Fruit fly (Drosophila melanogaster) whole organism, adult: ENCODE results near the gene Or10a.

Source experiments
- CG11617 ChIP-seq: fragments of 200-800 bp; sonication (Bioruptor generic); optimal IDR thresholded peaks from 2 replicates; lab custom pipeline; 2017; ENCODE audit warnings: mild to moderate bottlenecking, missing biosample characterization, missing genetic modification reagents, missing genetic modification characterization
- CG12768 ChIP-seq: fragments of 200-800 bp; sonication (Bioruptor generic); optimal IDR thresholded peaks from 2 replicates; lab custom pipeline; 2017; ENCODE audit warnings: missing biosample characterization, missing genetic modification characterization, mild to moderate bottlenecking, moderate library complexity, missing genetic modification reagents
- CG14711 ChIP-seq: fragments of 200-800 bp; sonication (Bioruptor generic); optimal IDR thresholded peaks from 2 replicates; lab custom pipeline; 2018; ENCODE audit warnings: missing biosample characterization, mild to moderate bottlenecking, missing genetic modification characterization, moderate library complexity
- CG1620 ChIP-seq: fragments of 200-800 bp; sonication (Bioruptor generic); optimal IDR thresholded peaks from 2 replicates; lab custom pipeline; 2016; ENCODE audit warnings: missing biosample characterization, missing genetic modification characterization
- CG33017 ChIP-seq: fragments of 200-800 bp; sonication (Bioruptor generic); optimal IDR thresholded peaks from 2 replicates; lab custom pipeline; 2018; ENCODE audit warnings: missing biosample characterization, mild to moderate bottlenecking, missing genetic modification characterization, moderate library complexity
- CG5204 ChIP-seq: fragments of 200-800 bp; sonication (Bioruptor generic); optimal IDR thresholded peaks from 2 replicates; lab custom pipeline; 2016; ENCODE audit warnings: missing biosample characterization, missing genetic modification characterization
- CG7045 ChIP-seq: fragments of 200-800 bp; sonication (Bioruptor generic); optimal IDR thresholded peaks from 2 replicates; lab custom pipeline; 2017; ENCODE audit warnings: missing biosample characterization, mild to moderate bottlenecking, missing genetic modification characterization
- CG7101 ChIP-seq: fragments of 200-800 bp; sonication (Bioruptor generic); optimal IDR thresholded peaks from 2 replicates; lab custom pipeline; 2018; ENCODE audit warnings: missing biosample characterization, mild to moderate bottlenecking, missing genetic modification characterization, moderate library complexity
- Clk ChIP-seq: fragments of 200-800 bp; sonication (Bioruptor generic); optimal IDR thresholded peaks from 2 replicates; lab custom pipeline; 2017; ENCODE audit warnings: missing biosample characterization, missing genetic modification characterization
- Crg-1 ChIP-seq: fragments of 200-800 bp; sonication (Bioruptor generic); optimal IDR thresholded peaks from 2 replicates; lab custom pipeline; 2016; ENCODE audit warnings: missing biosample characterization, missing genetic modification characterization
- Hr96 ChIP-seq: fragments of 200-800 bp; sonication (Bioruptor generic); optimal IDR thresholded peaks from 2 replicates; lab custom pipeline; 2016; ENCODE audit warnings: missing biosample characterization, missing genetic modification characterization
- Mnt ChIP-seq: fragments of 200-800 bp; sonication (Bioruptor generic); optimal IDR thresholded peaks from 2 replicates; lab custom pipeline; 2016; ENCODE audit warnings: missing biosample characterization, mild to moderate bottlenecking, missing genetic modification characterization
- bab1 ChIP-seq: fragments of 200-800 bp; sonication (Bioruptor generic); optimal IDR thresholded peaks from 3 replicates; lab custom pipeline; 2019; ENCODE audit warnings: missing biosample characterization, mild to moderate bottlenecking, missing genetic modification characterization, moderate library complexity
- cic ChIP-seq: fragments of 200-800 bp; sonication (Bioruptor generic); optimal IDR thresholded peaks from 2 replicates; lab custom pipeline; 2017; ENCODE audit warnings: missing biosample characterization, mild to moderate bottlenecking, missing genetic modification characterization, moderate library complexity
- cnc ChIP-seq, 2 experiments: fragments of >200 bp; optimal IDR thresholded peaks; 2 replicates each; lab custom pipeline; 2017
- kay ChIP-seq: fragments of 200-800 bp; sonication (Bioruptor generic); peaks from one replicate; lab custom pipeline; 2016; ENCODE audit warnings: missing biosample characterization, missing genetic modification characterization, borderline replicate concordance
- ovo ChIP-seq: fragments of 200-800 bp; sonication (Bioruptor generic); optimal IDR thresholded peaks from 2 replicates; lab custom pipeline; 2016; ENCODE audit warnings: missing biosample characterization, missing genetic modification characterization
- pad ChIP-seq: fragments of 200-800 bp; sonication (Bioruptor generic); optimal IDR thresholded peaks from 3 replicates; lab custom pipeline; 2017; ENCODE audit warnings: missing biosample characterization, missing genetic modification characterization, mild to moderate bottlenecking, moderate library complexity, missing genetic modification reagents
- tj ChIP-seq: fragments of 200-800 bp; sonication (Bioruptor generic); optimal IDR thresholded peaks from 3 replicates; lab custom pipeline; 2017; ENCODE audit warnings: missing biosample characterization, mild to moderate bottlenecking, missing genetic modification characterization, moderate library complexity
- toe ChIP-seq: fragments of 200-800 bp; sonication (Bioruptor generic); optimal IDR thresholded peaks from 2 replicates; lab custom pipeline; 2016; ENCODE audit warnings: missing biosample characterization, missing genetic modification characterization

Gene Or10a

dm6 chrX:11454189-11454882 is 37.1 kb upstream of the Or10a start, which contains the start of the genes Evi5 and HP5:
Gene Evi5, minus strand, starts transcription at chrX:11454386.
Gene HP5, plus strand, starts transcription at chrX:11454786.
- TF ChIP-seq toe (GFP tag; lab: Kevin White, UChicago) (peak; percentile 25), ovo (GFP tag; lab: Kevin White, UChicago) (peak; percentile 26), tj (GFP tag; lab: Kevin White, UChicago) (no peak), Mnt (GFP tag; lab: Kevin White, UChicago) (peak; percentile 35), pad (GFP tag; lab: Kevin White, UChicago) (peak; percentile 26), CG7101 (tag; lab: Kevin White, UChicago) (peak; percentile 56), Crg-1 (no peak), CG12768 (GFP tag; lab: Kevin White, UChicago) (no peak), CG1620 (GFP tag; lab: Kevin White, UChicago) (peak; percentile 43), CG14711 (tag; lab: Kevin White, UChicago) (peak; percentile 24), bab1 (GFP tag; lab: Kevin White, UChicago) (peak; percentile 33), CG11617 (GFP tag; lab: Kevin White, UChicago) (peak; percentile 14)

dm6 chrX:11453638-11454037 is 36.4 kb upstream of the Or10a start:
- peak; percentile 47 for TF ChIP-seq ovo (GFP tag; lab: Kevin White, UChicago)
- TF ChIP-seq cnc (optimal IDR thresholded peaks at IDR 0.05; lab: Kevin White, UChicago), result no peak

- TF ChIP-seq CG14711 (tag; lab: Kevin White, UChicago) (peak; percentile 39), CG7101 (tag; lab: Kevin White, UChicago) (peak; percentile 30), toe (GFP tag; lab: Kevin White, UChicago) (no peak), Mnt (GFP tag; lab: Kevin White, UChicago) (peak; percentile 15), kay (GFP tag; lab: Kevin White, UChicago) (no peak), CG11617 (GFP tag; lab: Kevin White, UChicago) (no peak), tj (GFP tag; lab: Kevin White, UChicago) (peak; percentile 14), CG1620 (GFP tag; lab: Kevin White, UChicago) (no peak), ovo (GFP tag; lab: Kevin White, UChicago) (no peak), Hr96 (peak; percentile 36), CG33017 (tag; lab: Kevin White, UChicago) (no peak), pad (GFP tag; lab: Kevin White, UChicago) (no peak), Crg-1 (no peak), Clk (GFP tag; lab: Kevin White, UChicago) (peak; percentile 39), CG5204 (no peak), CG12768 (GFP tag; lab: Kevin White, UChicago) (no peak), cnc (optimal IDR thresholded peaks at IDR 0.05; lab: Kevin White, UChicago) (no peak), bab1 (GFP tag; lab: Kevin White, UChicago) (peak; percentile 42), cic (GFP tag; lab: Kevin White, UChicago) (peak; percentile 17), CG7045 (GFP tag; lab: Kevin White, UChicago) (peak; percentile 47)
Observed at dm6 chrX:11452846-11453391, 35.7 kb upstream of the Or10a start.

dm6 chrX:11451630-11452029 is 34.4 kb upstream of the Or10a start:
- no peak for TF ChIP-seq CG11617 (GFP tag; lab: Kevin White, UChicago)
- no peak for TF ChIP-seq CG1620 (GFP tag; lab: Kevin White, UChicago)
- no peak for TF ChIP-seq cnc (optimal IDR thresholded peaks at IDR 0.05; lab: Kevin White, UChicago)
- no peak for TF ChIP-seq ovo (GFP tag; lab: Kevin White, UChicago)
- no peak for TF ChIP-seq CG5204
- no peak for TF ChIP-seq CG33017 (tag; lab: Kevin White, UChicago)
- peak; percentile 12 for TF ChIP-seq bab1 (GFP tag; lab: Kevin White, UChicago)
- TF ChIP-seq CG7101 (tag; lab: Kevin White, UChicago), result no peak

dm6 chrX:11451027-11451572 is 33.9 kb upstream of the Or10a start:
- TF ChIP-seq kay (GFP tag; lab: Kevin White, UChicago) (no peak), bab1 (GFP tag; lab: Kevin White, UChicago) (peak; percentile 57)

dm6 chrX:11450406-11450805 is 33.2 kb upstream of the Or10a start:
- TF ChIP-seq CG11617 (GFP tag; lab: Kevin White, UChicago) (no peak), CG33017 (tag; lab: Kevin White, UChicago) (no peak), CG7101 (tag; lab: Kevin White, UChicago) (no peak), bab1 (GFP tag; lab: Kevin White, UChicago) (no peak), Crg-1 (no peak), CG14711 (tag; lab: Kevin White, UChicago) (no peak), CG7045 (GFP tag; lab: Kevin White, UChicago) (no peak), ovo (GFP tag; lab: Kevin White, UChicago) (no peak), tj (GFP tag; lab: Kevin White, UChicago) (no peak), toe (GFP tag; lab: Kevin White, UChicago) (no peak), pad (GFP tag; lab: Kevin White, UChicago) (no peak), CG12768 (GFP tag; lab: Kevin White, UChicago) (no peak), CG1620 (GFP tag; lab: Kevin White, UChicago) (no peak), Mnt (GFP tag; lab: Kevin White, UChicago) (no peak), cnc (optimal IDR thresholded peaks at IDR 0.05; lab: Kevin White, UChicago) (no peak), Hr96 (no peak), CG5204 (no peak), kay (GFP tag; lab: Kevin White, UChicago) (no peak)
